Fruit fly (Drosophila melanogaster): ENCODE measurements around the gene nmd.

dm6 chr2L:10263343-10263744, 40.4 kb downstream of the nmd start, which contains the start of gene Rsf1:
- TF ChIP-seq Vsx2 (GFP tag; optimal IDR thresholded peaks at IDR 0.05; ENCODE audit: partially characterized antibody), result no peak
- no peak for TF ChIP-seq foxo (GFP tag; optimal IDR thresholded peaks at IDR 0.05)
- TF ChIP-seq ey (GFP tag; optimal IDR thresholded peaks at IDR 0.05), result no peak

Data from whole organism, wandering third instar larva.